Fruit fly (Drosophila melanogaster) whole organism, embryonic: ENCODE data around the gene gkt.

ENCODE experiments used
- ATbp ChIP-seq: fragments of 200-800 bp; sonication (Bioruptor generic); optimal IDR thresholded peaks from 2 replicates; lab custom pipeline; 2017; ENCODE audit warnings: missing biosample characterization, mild to moderate bottlenecking, missing genetic modification characterization, missing genetic modification reagents
- Abd-B ChIP-seq: fragments of 200-800 bp; sonication (Bioruptor generic); optimal IDR thresholded peaks from 2 replicates; lab custom pipeline; 2018; ENCODE audit warnings: missing biosample characterization, mild to moderate bottlenecking, missing genetic modification characterization, moderate library complexity
- Asciz ChIP-seq: fragments of 200-800 bp; sonication (Bioruptor generic); optimal IDR thresholded peaks from 2 replicates; lab custom pipeline; 2017; ENCODE audit warnings: missing biosample characterization, mild to moderate bottlenecking, missing genetic modification characterization, missing genetic modification reagents
- Awh ChIP-seq: fragments of 200-800 bp; sonication (Bioruptor generic); IDR thresholded peaks from 2 replicates; pipeline ENCODE4, ENCODE4 v1.3.6; 2022; ENCODE audit warnings: missing biosample characterization, missing genetic modification characterization
- CG12391 ChIP-seq: fragments of 200-800 bp; sonication (Bioruptor generic); optimal IDR thresholded peaks from 3 replicates; lab custom pipeline; 2018; ENCODE audit warnings: missing biosample characterization, mild to moderate bottlenecking, missing genetic modification characterization, moderate library complexity
- CG12769 ChIP-seq: fragments of 200-800 bp; sonication (Bioruptor generic); optimal IDR thresholded peaks from 2 replicates; lab custom pipeline; 2019; ENCODE audit warnings: missing biosample characterization, mild to moderate bottlenecking, missing genetic modification characterization, moderate library complexity
- CG13123 ChIP-seq: fragments of 200-800 bp; sonication (Bioruptor generic); optimal IDR thresholded peaks from 2 replicates; lab custom pipeline; 2016; ENCODE audit warnings: missing biosample characterization, missing genetic modification characterization
- CG13424 ChIP-seq: fragments of 200-800 bp; sonication (Bioruptor generic); optimal IDR thresholded peaks from 2 replicates; lab custom pipeline; 2019; ENCODE audit warnings: missing biosample characterization, mild to moderate bottlenecking, missing genetic modification characterization, moderate library complexity
- CG14014 ChIP-seq: fragments of 200-800 bp; sonication (Bioruptor generic); IDR thresholded peaks from 2 replicates; pipeline ENCODE4 v1.3.6; 2022; ENCODE audit warnings: missing biosample characterization, missing genetic modification characterization
- CG14860 ChIP-seq: fragments of 200-800 bp; sonication (Bioruptor generic); IDR thresholded peaks from 3 replicates; pipeline ENCODE4 v1.3.6; 2022; ENCODE audit warnings: missing biosample characterization, missing genetic modification characterization; ENCODE audit not compliant: partially characterized antibody
- CG15514 ChIP-seq: fragments of 200-800 bp; sonication (Bioruptor generic); optimal IDR thresholded peaks from 3 replicates; lab custom pipeline; 2017; ENCODE audit warnings: missing biosample characterization, missing genetic modification characterization, mild to moderate bottlenecking, moderate library complexity, missing genetic modification reagents
- CG16863 ChIP-seq: fragments of 200-800 bp; sonication (Bioruptor generic); optimal IDR thresholded peaks from 3 replicates; lab custom pipeline; 2016; ENCODE audit warnings: missing biosample characterization, missing genetic modification characterization
- CG32532 ChIP-seq: fragments of 200-800 bp; sonication (Bioruptor generic); IDR thresholded peaks from 2 replicates; pipeline ENCODE4 v1.3.6; 2022; ENCODE audit warnings: missing biosample characterization, missing genetic modification characterization
- CG32772 ChIP-seq: fragments of 200-800 bp; sonication (Bioruptor generic); IDR thresholded peaks from 2 replicates; pipeline ENCODE4 v1.3.6; 2022; ENCODE audit warnings: missing biosample characterization, missing genetic modification characterization
- CG34376 ChIP-seq: fragments of 200-800 bp; sonication (Bioruptor generic); optimal IDR thresholded peaks from 2 replicates; lab custom pipeline; 2018; ENCODE audit warnings: missing biosample characterization, mild to moderate bottlenecking, missing genetic modification characterization
- CG3995 ChIP-seq: fragments of 200-800 bp; sonication (Bioruptor generic); optimal IDR thresholded peaks from 3 replicates; lab custom pipeline; 2016; ENCODE audit warnings: missing biosample characterization, missing genetic modification characterization
- CG4328 ChIP-seq: fragments of 200-800 bp; sonication (Bioruptor generic); optimal IDR thresholded peaks from 3 replicates; lab custom pipeline; 2017; ENCODE audit warnings: missing biosample characterization, missing genetic modification reagents, missing genetic modification characterization
- CG4820 ChIP-seq: fragments of 200-800 bp; sonication (Bioruptor generic); optimal IDR thresholded peaks from 3 replicates; lab custom pipeline; 2016; ENCODE audit warnings: missing biosample characterization, missing genetic modification characterization
- CG8290 ChIP-seq, 3 experiments: fragments of 200-800 bp; sonication (Bioruptor generic); optimal IDR thresholded peaks; 2 replicates each; lab custom pipeline; 2016 to 2019; ENCODE audit warnings: missing biosample characterization in 3 of 3, missing genetic modification characterization in 3 of 3, mild to moderate bottlenecking in 2 of 3, moderate library complexity in 1 of 3
- CG8924 ChIP-seq: fragments of 200-800 bp; optimal IDR thresholded peaks from 3 replicates; lab custom pipeline; 2019; ENCODE audit warnings: missing biosample characterization, mild to moderate bottlenecking, missing genetic modification characterization, moderate library complexity
- CG9609 ChIP-seq: fragments of 200-800 bp; sonication (Bioruptor generic); optimal IDR thresholded peaks from 3 replicates; lab custom pipeline; 2016; ENCODE audit warnings: missing biosample characterization, missing genetic modification characterization
- Dbx ChIP-seq: fragments of 200-800 bp; sonication (Bioruptor generic); IDR thresholded peaks from 3 replicates; pipeline ENCODE4 v1.3.6; 2022; ENCODE audit warnings: missing biosample characterization, missing genetic modification characterization
- Lhr ChIP-seq: fragments of 200-800 bp; sonication (Bioruptor generic); optimal IDR thresholded peaks from 3 replicates; lab custom pipeline; 2017; ENCODE audit warnings: mild to moderate bottlenecking, missing biosample characterization, missing genetic modification reagents, missing genetic modification characterization
- Lpt ChIP-seq: fragments of >200 bp; optimal IDR thresholded peaks from 2 replicates; lab custom pipeline; 2018; ENCODE audit warnings: missing biosample characterization, missing genetic modification characterization
- Med ChIP-seq: fragments of 200-800 bp; sonication (Bioruptor generic); peaks from one replicate; lab custom pipeline; 2016; ENCODE audit warnings: missing biosample characterization, missing genetic modification characterization, mild to moderate bottlenecking, inconsistent platforms, moderate library complexity
- Myb ChIP-seq: fragments of 200-800 bp; sonication (Bioruptor generic); optimal IDR thresholded peaks from 2 replicates; lab custom pipeline; 2016; ENCODE audit warnings: missing biosample characterization, missing genetic modification characterization
- NfI ChIP-seq: fragments of 200-800 bp; sonication (Bioruptor generic); optimal IDR thresholded peaks from 3 replicates; lab custom pipeline; 2018; ENCODE audit warnings: missing biosample characterization, mild to moderate bottlenecking, missing genetic modification characterization, moderate library complexity
- Opbp ChIP-seq: fragments of 200-800 bp; sonication (Bioruptor generic); IDR thresholded peaks from 3 replicates; pipeline ENCODE4 v1.3.6; 2022; ENCODE audit warnings: missing biosample characterization, missing genetic modification characterization; ENCODE audit not compliant: partially characterized antibody
- Pdp1 ChIP-seq, 2 experiments: fragments of 200-800 bp; sonication (Bioruptor generic); optimal IDR thresholded peaks; 3 replicates each; lab custom pipeline; 2016; ENCODE audit warnings: missing biosample characterization in 2 of 2, missing genetic modification characterization in 2 of 2, mild to moderate bottlenecking in 1 of 2, moderate library complexity in 1 of 2
- Poxn ChIP-seq: fragments of 200-800 bp; sonication (Bioruptor generic); IDR thresholded peaks from 2 replicates; pipeline ENCODE4 v1.3.6; 2022; ENCODE audit warnings: missing biosample characterization, missing genetic modification characterization
- Taf1 ChIP-seq: fragments of 200-800 bp; sonication (Bioruptor generic); IDR thresholded peaks from 2 replicates; pipeline ENCODE4 v1.3.6; 2022; ENCODE audit warnings: missing biosample characterization, missing genetic modification characterization
- Usf ChIP-seq: fragments of 200-800 bp; sonication (Bioruptor generic); optimal IDR thresholded peaks from 2 replicates; lab custom pipeline; 2017; ENCODE audit warnings: missing genotype, missing biosample characterization, missing genetic modification characterization
- ap ChIP-seq: fragments of 200-800 bp; sonication (Bioruptor generic); IDR thresholded peaks from 2 replicates; pipeline ENCODE4 v1.3.6; 2022; ENCODE audit warnings: missing biosample characterization, missing genetic modification characterization
- dati ChIP-seq: fragments of 200-800 bp; sonication (Bioruptor generic); IDR thresholded peaks from 2 replicates; pipeline ENCODE4 v1.3.6; 2022; ENCODE audit warnings: missing biosample characterization, missing genetic modification characterization
- emc ChIP-seq: fragments of 200-800 bp; sonication (Bioruptor generic); optimal IDR thresholded peaks from 2 replicates; lab custom pipeline; 2016; ENCODE audit warnings: missing biosample characterization, missing genetic modification characterization
- gcm ChIP-seq: fragments of 200-800 bp; sonication (Bioruptor generic); optimal IDR thresholded peaks from 2 replicates; lab custom pipeline; 2019; ENCODE audit warnings: missing biosample characterization, mild to moderate bottlenecking, missing genetic modification characterization, moderate library complexity
- ham ChIP-seq: fragments of 200-800 bp; sonication (Bioruptor generic); IDR thresholded peaks from 2 replicates; pipeline ENCODE4 v1.3.6; 2022; ENCODE audit warnings: missing biosample characterization, missing genetic modification characterization
- jigr1 ChIP-seq: fragments of 200-800 bp; sonication (Bioruptor generic); IDR thresholded peaks from 3 replicates; pipeline ENCODE4 v1.3.6; 2022; ENCODE audit warnings: missing biosample characterization, missing genetic modification characterization
- oc ChIP-seq: fragments of 200-800 bp; sonication (Bioruptor generic); optimal IDR thresholded peaks from 2 replicates; lab custom pipeline; 2018; ENCODE audit warnings: missing biosample characterization, mild to moderate bottlenecking, missing genetic modification characterization, moderate library complexity
- onecut ChIP-seq: fragments of 200-800 bp; sonication (Bioruptor generic); IDR thresholded peaks from 2 replicates; pipeline ENCODE4 v1.3.6; 2022; ENCODE audit warnings: missing biosample characterization, missing genetic modification characterization
- pho ChIP-seq: fragments of 200-800 bp; sonication (Bioruptor generic); optimal IDR thresholded peaks from 2 replicates; lab custom pipeline; 2016; ENCODE audit warnings: missing biosample characterization, missing genetic modification characterization
- phol ChIP-seq: fragments of 200-800 bp; sonication (Bioruptor generic); optimal IDR thresholded peaks from 3 replicates; lab custom pipeline; 2018; ENCODE audit warnings: missing biosample characterization, mild to moderate bottlenecking, missing genetic modification characterization, moderate library complexity
- slou ChIP-seq: fragments of 200-800 bp; sonication (Bioruptor generic); optimal IDR thresholded peaks from 3 replicates; lab custom pipeline; 2016; ENCODE audit warnings: missing biosample characterization, missing genetic modification characterization
- tio ChIP-seq: fragments of 200-800 bp; sonication (Bioruptor generic); optimal IDR thresholded peaks from 2 replicates; lab custom pipeline; 2017; ENCODE audit warnings: missing biosample characterization, missing genetic modification characterization, inconsistent platforms
- trh ChIP-seq: fragments of 200-800 bp; sonication (Bioruptor generic); optimal IDR thresholded peaks from 2 replicates; lab custom pipeline; 2016; ENCODE audit warnings: missing biosample characterization, missing genetic modification characterization
- unpg ChIP-seq: fragments of 200-800 bp; sonication (Bioruptor generic); optimal IDR thresholded peaks from 3 replicates; lab custom pipeline; 2018; ENCODE audit warnings: missing biosample characterization, mild to moderate bottlenecking, missing genetic modification characterization, moderate library complexity
- usp ChIP-seq: fragments of >200 bp; optimal IDR thresholded peaks from 2 replicates; lab custom pipeline; 2017; ENCODE audit warnings: missing biosample characterization, missing genetic modification characterization
- vvl ChIP-seq: fragments of 200-800 bp; sonication (Bioruptor generic); IDR thresholded peaks from 2 replicates; pipeline ENCODE4 v1.3.6; 2022; ENCODE audit warnings: missing biosample characterization, missing genetic modification characterization
- wek ChIP-seq: fragments of 200-800 bp; sonication (Bioruptor generic); optimal IDR thresholded peaks from 3 replicates; lab custom pipeline; 2018; ENCODE audit warnings: missing biosample characterization, mild to moderate bottlenecking, missing genetic modification characterization, moderate library complexity
- zfh2 ChIP-seq: fragments of 200-800 bp; sonication (Bioruptor generic); optimal IDR thresholded peaks from 2 replicates; lab custom pipeline; 2016; ENCODE audit warnings: missing biosample characterization, missing genetic modification characterization

The gkt gene

DNA sequence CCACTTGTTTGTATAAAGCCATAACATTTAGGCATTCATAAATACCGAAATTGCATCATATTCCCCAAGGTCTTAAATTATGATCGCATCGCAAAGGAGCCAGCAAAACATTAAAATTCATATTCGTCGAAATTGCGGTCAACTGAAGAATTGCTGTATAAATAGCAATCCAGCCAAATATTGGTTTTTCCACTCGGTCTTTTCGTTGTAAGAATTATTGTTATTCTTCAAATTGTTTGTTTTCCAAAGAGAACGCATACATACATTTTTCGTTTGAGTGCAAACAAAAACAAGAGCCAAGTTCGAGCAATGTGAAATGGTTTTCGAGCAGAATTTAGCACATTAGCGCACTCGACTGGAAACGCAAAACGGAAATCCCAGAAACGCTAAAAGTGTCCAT lies 44.9 kb upstream of the gkt start:
- TF ChIP-seq ATbp (GFP tag; lab: Kevin White, UChicago) (peak; percentile 7), CG9609 (no peak), tio (GFP tag; lab: Kevin White, UChicago) (no peak), CG3995 (GFP tag; lab: Kevin White, UChicago) (no peak), CG14014 (GFP tag; lab: Robert Waterston, UW) (0 out of 2 replicates have a peak, but pooled peaks have one; percentile 7), CG14860 (GFP tag; lab: Robert Waterston, UW) (no peak), emc (GFP tag; lab: Kevin White, UChicago) (no peak), Opbp (GFP tag; lab: Robert Waterston, UW) (no peak), CG34376 (no peak), ap (GFP tag; lab: Robert Waterston, UW) (no peak), unpg (GFP tag; lab: Kevin White, UChicago) (peak; percentile 7), Med (GFP tag; lab: Kevin White, UChicago) (peak; percentile 74), Lhr (GFP tag; lab: Kevin White, UChicago) (no peak), onecut (GFP tag; lab: Robert Waterston, UW) (no peak), Asciz (peak; percentile 40), slou (GFP tag; lab: Kevin White, UChicago) (no peak), Poxn (GFP tag; lab: Robert Waterston, UW) (no peak), CG8290 (GFP tag; optimal IDR thresholded peaks at IDR 0.05; lab: Kevin White, UChicago) (no peak), CG8290 (tag; optimal IDR thresholded peaks at IDR 0.05; lab: Kevin White, UChicago) (peak in 1 of 2 experiments; percentile 3)

DNA sequence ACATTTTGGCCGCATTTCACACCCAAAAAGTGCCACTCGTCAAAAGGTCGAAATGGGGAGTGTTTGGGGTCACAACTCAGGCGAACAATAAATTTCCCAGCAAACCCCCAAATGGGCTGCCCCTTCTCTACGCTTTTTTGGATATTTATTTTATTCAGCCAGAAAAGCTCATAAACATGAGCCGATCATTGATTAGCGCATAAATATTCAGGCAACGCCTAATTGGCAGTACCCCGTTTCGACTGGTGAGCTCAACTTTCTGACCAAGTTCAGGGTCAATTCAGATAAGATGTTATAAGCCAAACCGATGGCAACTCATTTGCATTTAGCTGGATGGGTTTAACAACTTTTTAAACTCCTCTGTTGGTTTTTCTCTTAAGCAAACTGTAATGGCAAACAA lies 40.1 kb upstream of the gkt start:
- TF ChIP-seq Lpt (GFP tag; lab: Kevin White, UChicago) = no peak
- peak; percentile 62 for TF ChIP-seq vvl (GFP tag; lab: Robert Waterston, UW)
- no peak for TF ChIP-seq CG12391
- no peak for TF ChIP-seq CG13424 (tag; lab: Kevin White, UChicago)
- TF ChIP-seq CG13123 (GFP tag; lab: Kevin White, UChicago) = no peak
- no peak for TF ChIP-seq CG14014 (GFP tag; lab: Robert Waterston, UW)
- no peak for TF ChIP-seq zfh2
- no peak for TF ChIP-seq CG15514 (GFP tag; lab: Kevin White, UChicago)
- TF ChIP-seq phol (tag; lab: Kevin White, UChicago) = no peak
- no peak for TF ChIP-seq Pdp1 (GFP tag; optimal IDR thresholded peaks at IDR 0.05; lab: Kevin White, UChicago)
- TF ChIP-seq Abd-B (GFP tag; lab: Kevin White, UChicago) = no peak
- no peak for TF ChIP-seq dati
- TF ChIP-seq gcm = no peak
- TF ChIP-seq Med (GFP tag; lab: Kevin White, UChicago) = peak; percentile 49
- no peak for TF ChIP-seq CG4328 (GFP tag; lab: Kevin White, UChicago)
- peak; percentile 60 for TF ChIP-seq CG12769 (tag; lab: Kevin White, UChicago)
- TF ChIP-seq Taf1 (GFP tag; lab: Robert Waterston, UW) = no peak
- no peak for TF ChIP-seq CG16863 (GFP tag; lab: Kevin White, UChicago)
- TF ChIP-seq Awh (GFP tag; lab: Robert Waterston, UW) = peak; percentile 81
- TF ChIP-seq CG32532 = no peak
- no peak for TF ChIP-seq CG4820 (GFP tag; lab: Kevin White, UChicago)
- TF ChIP-seq ham (GFP tag; lab: Robert Waterston, UW) = no peak
- no peak for TF ChIP-seq CG8924 (tag; lab: Kevin White, UChicago)
- no peak for TF ChIP-seq wek (GFP tag; lab: Kevin White, UChicago)
- no peak for TF ChIP-seq pho (GFP tag; lab: Kevin White, UChicago)
- no peak for TF ChIP-seq NfI (GFP tag; lab: Kevin White, UChicago)
- no peak for TF ChIP-seq usp
- no peak for TF ChIP-seq jigr1 (GFP tag; lab: Robert Waterston, UW)
- no peak for TF ChIP-seq CG32772 (GFP tag; lab: Robert Waterston, UW)
- no peak for TF ChIP-seq Myb
- TF ChIP-seq oc (tag; lab: Kevin White, UChicago) = peak; percentile 40
- TF ChIP-seq trh = no peak
- no peak for TF ChIP-seq Usf (GFP tag; lab: Kevin White, UChicago)
- 0 out of 3 replicates have a peak, but pooled peaks have one; percentile 8 for TF ChIP-seq Dbx (GFP tag; lab: Robert Waterston, UW)
